Worm (Caenorhabditis elegans): ENCODE measurements around the gene B0034.2.

B0034.2 gene

ce11 chrII:5928502-5928901 lies 15.7 kb downstream of the B0034.2 start, which contains the start of gene egl-44:
Gene egl-44 (plus strand): TSS chrII:5928802.
- TF ChIP-seq W03F9.2 (tag; optimal IDR thresholded peaks at IDR 0.05) = no peak
- no peak for TF ChIP-seq him-1 (tag; optimal IDR thresholded peaks at IDR 0.05)
- TF ChIP-seq dao-5 (tag; optimal IDR thresholded peaks at IDR 0.05) = no peak

DNA sequence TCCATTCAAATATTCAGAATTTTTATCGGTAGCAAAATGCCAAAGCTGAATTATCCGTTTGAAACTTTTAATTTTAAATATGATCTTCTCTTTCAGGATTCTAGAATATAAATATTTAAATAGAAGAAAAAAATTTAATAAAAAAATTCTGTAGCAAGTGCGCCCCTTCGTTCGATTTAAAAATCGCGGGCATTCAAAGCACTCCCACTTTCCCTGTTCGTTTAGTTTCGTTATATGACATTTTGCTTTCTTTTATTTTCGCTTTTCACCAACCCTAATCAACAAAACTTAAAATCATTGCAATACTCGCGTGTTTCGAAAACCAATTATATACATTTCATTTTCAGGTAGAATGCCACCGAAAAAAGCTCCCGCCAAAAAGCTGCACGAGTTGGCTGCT lies 22.5 kb downstream of the B0034.2 start, which contains the start of gene vrk-1:
Gene vrk-1, plus strand, starts transcription at position 348 of the 400 bp plus-strand sequence.
- TF ChIP-seq W03F9.2 (tag; optimal IDR thresholded peaks at IDR 0.05) (no peak), dao-5 (tag; optimal IDR thresholded peaks at IDR 0.05) (no peak), him-1 (tag; optimal IDR thresholded peaks at IDR 0.05) (no peak)

- peak; percentile 36 for TF ChIP-seq W03F9.2 (tag; optimal IDR thresholded peaks at IDR 0.05)
- TF ChIP-seq dao-5 (tag; optimal IDR thresholded peaks at IDR 0.05) = no peak
These were observed 25.9 kb downstream of the B0034.2 start, which contains the start of gene ptp-2 for ce11 chrII:5918149-5918697. Gene ptp-2 (plus strand): TSS chrII:5918647.

DNA sequence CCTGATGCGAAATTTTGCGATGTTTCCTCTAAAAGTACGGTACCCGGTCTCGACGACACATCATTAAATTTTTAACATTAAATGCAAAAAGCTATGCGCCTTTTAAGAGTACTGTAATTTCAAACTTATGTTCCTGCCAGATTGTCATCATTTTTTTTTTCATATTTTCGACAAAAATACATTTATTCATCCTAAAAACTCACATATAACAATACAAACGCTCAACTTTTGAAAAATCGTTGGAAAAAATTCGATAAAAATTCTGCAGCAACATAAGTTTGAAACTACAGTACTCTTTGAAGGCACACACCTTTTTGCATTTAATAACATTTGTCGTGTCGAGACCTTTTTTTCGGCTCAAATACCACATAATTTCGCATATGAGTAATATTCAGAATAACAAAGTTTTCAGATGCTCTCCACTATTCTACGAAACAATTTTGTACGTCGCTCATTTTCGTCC lies 27.1 kb downstream of the B0034.2 start, which contains the start of gene frh-1:
Gene frh-1, plus strand, starts transcription at position 413 of the 463 bp plus-strand sequence.
- TF ChIP-seq W03F9.2 (tag; optimal IDR thresholded peaks at IDR 0.05) = no peak
- TF ChIP-seq him-1 (tag; optimal IDR thresholded peaks at IDR 0.05) = no peak
- no peak for TF ChIP-seq dao-5 (tag; optimal IDR thresholded peaks at IDR 0.05)

- no peak for TF ChIP-seq him-1 (tag; optimal IDR thresholded peaks at IDR 0.05)
- no peak for TF ChIP-seq dao-5 (tag; optimal IDR thresholded peaks at IDR 0.05)
- TF ChIP-seq W03F9.2 (tag; optimal IDR thresholded peaks at IDR 0.05) = no peak
These were observed 30.3 kb downstream of the B0034.2 start for ce11 chrII:5913897-5914296.

DNA sequence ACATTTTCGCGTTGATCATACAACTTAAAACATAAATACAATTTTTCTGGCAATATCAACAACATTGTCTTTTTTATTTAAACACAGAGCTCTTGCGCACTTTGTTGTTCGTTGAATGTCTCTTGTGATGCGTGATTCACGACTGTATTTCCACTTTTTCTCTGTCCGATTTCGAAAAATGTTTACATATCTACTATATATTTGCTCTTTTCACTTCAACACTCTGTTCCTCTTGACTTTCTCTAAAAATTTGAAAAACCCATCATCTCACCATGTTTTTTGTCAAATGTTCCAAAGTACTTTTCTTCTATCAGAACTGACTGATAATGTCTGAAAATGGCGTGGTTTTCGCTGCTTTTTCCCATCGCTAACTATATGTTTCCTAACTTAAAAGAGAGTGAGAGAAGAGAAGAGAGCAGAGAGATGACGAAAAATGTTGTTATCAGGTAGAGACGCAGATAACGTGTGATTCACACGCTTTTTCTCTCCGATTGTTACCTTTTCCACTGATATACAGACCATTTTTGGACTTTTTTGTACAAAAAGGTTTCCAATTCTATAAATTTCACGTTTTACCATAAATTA lies 32.1 kb downstream of the B0034.2 start:
- no peak for TF ChIP-seq dao-5 (tag; optimal IDR thresholded peaks at IDR 0.05)
- no peak for TF ChIP-seq W03F9.2 (tag; optimal IDR thresholded peaks at IDR 0.05)

- TF ChIP-seq dao-5 (tag; optimal IDR thresholded peaks at IDR 0.05) (no peak), him-1 (tag; optimal IDR thresholded peaks at IDR 0.05) (no peak), W03F9.2 (tag; optimal IDR thresholded peaks at IDR 0.05) (no peak)
These were observed 32.9 kb downstream of the B0034.2 start, which contains the start of gene cgt-3 for ce11 chrII:5911274-5911673. Gene cgt-3 (plus strand): TSS chrII:5911324.

DNA sequence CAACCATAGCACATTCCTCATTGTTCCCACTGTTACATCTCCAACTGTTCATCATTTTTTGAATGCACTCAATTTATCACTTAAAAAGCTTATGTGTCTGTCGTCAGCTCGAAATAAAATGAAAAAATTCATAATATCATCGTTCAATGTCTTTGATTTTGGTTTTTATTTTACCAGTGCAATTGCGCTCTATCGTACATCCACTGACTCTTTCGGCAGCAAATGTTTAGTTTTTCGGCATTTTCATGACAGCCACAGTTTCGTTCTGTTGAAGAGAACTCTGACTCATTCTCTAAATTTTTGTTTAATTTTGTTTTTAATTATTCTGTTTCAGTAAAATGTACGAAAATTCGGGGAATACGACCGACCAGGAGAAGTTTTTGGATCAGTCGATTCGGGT lies 36.7 kb downstream of the B0034.2 start, which contains the start of gene vps-35:
Gene vps-35, plus strand, starts transcription at position 335 of the 400 bp plus-strand sequence.
- TF ChIP-seq him-1 (tag; optimal IDR thresholded peaks at IDR 0.05) = no peak
- TF ChIP-seq W03F9.2 (tag; optimal IDR thresholded peaks at IDR 0.05) = no peak
- no peak for TF ChIP-seq dao-5 (tag; optimal IDR thresholded peaks at IDR 0.05)

DNA sequence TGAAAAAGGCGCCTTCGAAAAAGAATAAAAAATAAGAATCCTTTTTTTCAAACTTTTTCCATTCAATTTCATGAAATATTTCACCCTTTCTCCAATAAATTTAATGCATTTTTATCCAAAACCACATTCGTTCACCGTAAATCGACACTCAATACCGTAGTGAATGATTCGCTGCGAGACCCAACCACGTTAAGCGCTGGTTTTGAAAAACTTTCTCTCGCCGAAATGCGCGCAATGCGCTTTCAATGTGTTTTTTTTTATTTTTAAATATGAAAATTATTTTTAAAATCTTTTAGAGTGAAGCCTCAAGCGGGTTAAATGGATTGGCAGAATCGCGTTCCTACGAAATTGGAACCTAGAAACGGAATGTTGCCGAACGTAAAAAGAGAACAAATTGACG lies 37.9 kb downstream of the B0034.2 start, which contains the start of gene F59G1.8:
Gene F59G1.8, plus strand, starts transcription at position 293 of the 400 bp plus-strand sequence.
- no peak for TF ChIP-seq him-1 (tag; optimal IDR thresholded peaks at IDR 0.05)
- no peak for TF ChIP-seq dao-5 (tag; optimal IDR thresholded peaks at IDR 0.05)
- TF ChIP-seq W03F9.2 (tag; optimal IDR thresholded peaks at IDR 0.05) = no peak

ce11 chrII:5904252-5904651 lies 39.9 kb downstream of the B0034.2 start, which contains the start of gene tsp-18:
Gene tsp-18 (plus strand): TSS chrII:5904552.
- TF ChIP-seq him-1 (tag; optimal IDR thresholded peaks at IDR 0.05) = no peak
- no peak for TF ChIP-seq dao-5 (tag; optimal IDR thresholded peaks at IDR 0.05)
- TF ChIP-seq W03F9.2 (tag; optimal IDR thresholded peaks at IDR 0.05) = no peak

ce11 chrII:5902139-5902538 lies 42.0 kb downstream of the B0034.2 start:
- TF ChIP-seq W03F9.2 (tag; optimal IDR thresholded peaks at IDR 0.05) (no peak), him-1 (tag; optimal IDR thresholded peaks at IDR 0.05) (no peak), dao-5 (tag; optimal IDR thresholded peaks at IDR 0.05) (no peak)

- no peak for TF ChIP-seq dao-5 (tag; optimal IDR thresholded peaks at IDR 0.05)
- TF ChIP-seq him-1 (tag; optimal IDR thresholded peaks at IDR 0.05) = no peak
- TF ChIP-seq W03F9.2 (tag; optimal IDR thresholded peaks at IDR 0.05) = no peak
These were observed 42.7 kb downstream of the B0034.2 start for ce11 chrII:5901407-5902026.

ce11 chrII:5899865-5900486 lies 44.2 kb downstream of the B0034.2 start:
- TF ChIP-seq him-1 (tag; optimal IDR thresholded peaks at IDR 0.05) (no peak), W03F9.2 (tag; optimal IDR thresholded peaks at IDR 0.05) (peak; percentile 16)

ce11 chrII:5899080-5899479 lies 45.1 kb downstream of the B0034.2 start:
- TF ChIP-seq W03F9.2 (tag; optimal IDR thresholded peaks at IDR 0.05) (no peak), him-1 (tag; optimal IDR thresholded peaks at IDR 0.05) (no peak), dao-5 (tag; optimal IDR thresholded peaks at IDR 0.05) (no peak)

Measured in whole organism, L4/young adult.